Fruit fly (Drosophila melanogaster) whole organism, embryonic: ENCODE measurements around the gene HBS1.

Experiments used
- Atf-2 ChIP-seq: fragments of 200-800 bp; sonication (Bioruptor generic); optimal IDR thresholded peaks from 2 replicates; lab custom pipeline; 2016; ENCODE audit warnings: missing biosample characterization, missing genetic modification characterization
- Awh ChIP-seq: fragments of 200-800 bp; sonication (Bioruptor generic); IDR thresholded peaks from 2 replicates; pipeline ENCODE4, ENCODE4 v1.3.6; 2022; ENCODE audit warnings: missing biosample characterization, missing genetic modification characterization
- CG10462 ChIP-seq: fragments of 200-800 bp; sonication (Bioruptor generic); optimal IDR thresholded peaks from 2 replicates; lab custom pipeline; 2016; ENCODE audit warnings: missing biosample characterization, missing genetic modification characterization
- CG12155 ChIP-seq: fragments of 200-800 bp; sonication (Bioruptor generic); optimal IDR thresholded peaks from 3 replicates; lab custom pipeline; 2016; ENCODE audit warnings: missing biosample characterization, missing genetic modification characterization
- CG13287 ChIP-seq: fragments of 200-800 bp; sonication (Bioruptor generic); IDR thresholded peaks from 2 replicates; pipeline ENCODE4 v1.3.6; 2022; ENCODE audit warnings: missing biosample characterization, missing genetic modification characterization; ENCODE audit not compliant: partially characterized antibody
- CG14860 ChIP-seq: fragments of 200-800 bp; sonication (Bioruptor generic); IDR thresholded peaks from 3 replicates; pipeline ENCODE4 v1.3.6; 2022; ENCODE audit warnings: missing biosample characterization, missing genetic modification characterization; ENCODE audit not compliant: partially characterized antibody
- CG1529 ChIP-seq: fragments of 200-800 bp; sonication (Bioruptor generic); optimal IDR thresholded peaks from 3 replicates; lab custom pipeline; 2018; ENCODE audit warnings: missing biosample characterization, missing genetic modification characterization
- CG17186 ChIP-seq: fragments of 200-800 bp; sonication (Bioruptor generic); optimal IDR thresholded peaks from 3 replicates; lab custom pipeline; 2017; ENCODE audit warnings: missing biosample characterization, missing genetic modification reagents, missing genetic modification characterization
- CG1832 ChIP-seq: fragments of 200-800 bp; sonication (Bioruptor generic); optimal IDR thresholded peaks from 2 replicates; lab custom pipeline; 2017; ENCODE audit warnings: missing biosample characterization, mild to moderate bottlenecking, missing genetic modification characterization, inconsistent platforms
- CG18619 ChIP-seq: fragments of 200-800 bp; sonication (Bioruptor generic); optimal IDR thresholded peaks from 3 replicates; lab custom pipeline; 2017; ENCODE audit warnings: missing biosample characterization, mild to moderate bottlenecking, missing genetic modification characterization
- CG2199 ChIP-seq: fragments of 200-800 bp; sonication (Bioruptor generic); IDR thresholded peaks from 3 replicates; pipeline ENCODE4 v1.3.6; 2022; ENCODE audit warnings: missing biosample characterization, missing genetic modification characterization
- CG3838 ChIP-seq: fragments of 200-800 bp; sonication (Bioruptor generic); optimal IDR thresholded peaks from 3 replicates; lab custom pipeline; 2016; ENCODE audit warnings: missing biosample characterization, missing genetic modification characterization
- CG43689 ChIP-seq: fragments of 200-800 bp; sonication (Bioruptor generic); IDR thresholded peaks from 2 replicates; pipeline ENCODE4 v1.3.6; 2022; ENCODE audit warnings: missing biosample characterization, missing genetic modification characterization
- CG5245 ChIP-seq: fragments of 200-800 bp; sonication (Bioruptor generic); optimal IDR thresholded peaks from 3 replicates; lab custom pipeline; 2016; ENCODE audit warnings: missing biosample characterization, missing genetic modification characterization
- CG6683 ChIP-seq: fragments of 200-800 bp; sonication (Bioruptor generic); optimal IDR thresholded peaks from 2 replicates; lab custom pipeline; 2017; ENCODE audit warnings: missing biosample characterization, mild to moderate bottlenecking, missing genetic modification characterization, missing genetic modification reagents
- CG6813 ChIP-seq: fragments of 200-800 bp; sonication (Bioruptor generic); optimal IDR thresholded peaks from 2 replicates; lab custom pipeline; 2017; ENCODE audit warnings: missing biosample characterization, missing genetic modification characterization, mild to moderate bottlenecking, moderate library complexity, missing genetic modification reagents
- CG8281 ChIP-seq: fragments of 200-800 bp; sonication (Bioruptor generic); optimal IDR thresholded peaks from 2 replicates; lab custom pipeline; 2018; ENCODE audit warnings: missing biosample characterization, mild to moderate bottlenecking, missing genetic modification characterization, moderate library complexity
- CG9727 ChIP-seq: fragments of 200-800 bp; sonication (Bioruptor generic); optimal IDR thresholded peaks from 3 replicates; lab custom pipeline; 2017; ENCODE audit warnings: missing biosample characterization, mild to moderate bottlenecking, missing genetic modification characterization
- CG9817 ChIP-seq: fragments of 200-800 bp; sonication (Bioruptor generic); optimal IDR thresholded peaks from 2 replicates; lab custom pipeline; 2018; ENCODE audit warnings: missing biosample characterization, mild to moderate bottlenecking, missing genetic modification characterization, moderate library complexity
- CHES-1-like ChIP-seq: fragments of 200-800 bp; sonication (Bioruptor generic); optimal IDR thresholded peaks from 2 replicates; lab custom pipeline; 2016; ENCODE audit warnings: missing biosample characterization, missing genetic modification characterization
- CoRest ChIP-seq: fragments of 200-800 bp; sonication (Bioruptor generic); optimal IDR thresholded peaks from 3 replicates; lab custom pipeline; 2018; ENCODE audit warnings: missing biosample characterization, mild to moderate bottlenecking, missing genetic modification characterization, moderate library complexity
- CrebB ChIP-seq: fragments of 200-800 bp; sonication (Bioruptor generic); optimal IDR thresholded peaks from 3 replicates; lab custom pipeline; 2018; ENCODE audit warnings: missing biosample characterization, mild to moderate bottlenecking, missing genetic modification characterization
- Dip3 ChIP-seq: fragments of 200-800 bp; sonication (Bioruptor generic); optimal IDR thresholded peaks from 3 replicates; lab custom pipeline; 2016; ENCODE audit warnings: missing biosample characterization, missing genetic modification characterization
- Elba2 ChIP-seq: fragments of 200-800 bp; sonication (Bioruptor generic); optimal IDR thresholded peaks from 3 replicates; lab custom pipeline; 2016; ENCODE audit warnings: missing biosample characterization, missing genetic modification characterization
- Mrtf ChIP-seq: fragments of 200-800 bp; sonication (Bioruptor generic); IDR thresholded peaks from 3 replicates; pipeline ENCODE4 v1.3.6; 2022; ENCODE audit warnings: missing biosample characterization, missing genetic modification characterization
- NFAT ChIP-seq: fragments of 200-800 bp; sonication (Bioruptor generic); IDR thresholded peaks from 2 replicates; pipeline ENCODE4 v1.3.6; 2022; ENCODE audit warnings: missing biosample characterization, missing genetic modification characterization
- ato ChIP-seq: fragments of 200-800 bp; sonication (Bioruptor generic); IDR thresholded peaks from 2 replicates; pipeline ENCODE4 v1.3.6; 2022; ENCODE audit warnings: missing biosample characterization, missing genetic modification characterization; ENCODE audit not compliant: partially characterized antibody
- ci ChIP-seq: fragments of 200-800 bp; sonication (Bioruptor generic); IDR thresholded peaks from 3 replicates; pipeline ENCODE4 v1.3.6; 2022; ENCODE audit warnings: missing biosample characterization, missing genetic modification characterization
- cwo ChIP-seq: fragments of 200-800 bp; sonication (Bioruptor generic); optimal IDR thresholded peaks from 3 replicates; lab custom pipeline; 2017; ENCODE audit warnings: missing biosample characterization, missing genetic modification characterization, mild to moderate bottlenecking, moderate library complexity, missing genetic modification reagents
- gce ChIP-seq: fragments of 200-800 bp; sonication (Bioruptor generic); IDR thresholded peaks from 3 replicates; pipeline ENCODE4 v1.3.6; 2022; ENCODE audit warnings: missing biosample characterization, missing genetic modification characterization
- gt ChIP-seq: fragments of 200-800 bp; sonication (Bioruptor generic); IDR thresholded peaks from 2 replicates; pipeline ENCODE4 v1.3.6; 2022; ENCODE audit warnings: missing biosample characterization, missing genetic modification characterization
- jumu ChIP-seq: fragments of 200-800 bp; sonication (Bioruptor generic); optimal IDR thresholded peaks from 3 replicates; lab custom pipeline; 2016; ENCODE audit warnings: missing biosample characterization, missing genetic modification characterization
- ken ChIP-seq: fragments of 200-800 bp; sonication (Bioruptor generic); IDR thresholded peaks from 3 replicates; pipeline ENCODE4 v1.3.6; 2022; ENCODE audit warnings: missing biosample characterization, missing genetic modification characterization
- lab ChIP-seq: fragments of 200-800 bp; sonication (Bioruptor generic); optimal IDR thresholded peaks from 3 replicates; lab custom pipeline; 2017; ENCODE audit warnings: missing biosample characterization, missing genetic modification characterization, mild to moderate bottlenecking, moderate library complexity, missing genetic modification reagents
- nom ChIP-seq: fragments of 200-800 bp; sonication (Bioruptor generic); optimal IDR thresholded peaks from 2 replicates; lab custom pipeline; 2017; ENCODE audit warnings: missing biosample characterization, missing genetic modification characterization, mild to moderate bottlenecking, moderate library complexity, missing genetic modification reagents
- odd ChIP-seq: fragments of 200-800 bp; sonication (Bioruptor generic); optimal IDR thresholded peaks from 2 replicates; lab custom pipeline; 2017; ENCODE audit warnings: missing biosample characterization, mild to moderate bottlenecking, missing genetic modification characterization
- onecut ChIP-seq: fragments of 200-800 bp; sonication (Bioruptor generic); IDR thresholded peaks from 2 replicates; pipeline ENCODE4 v1.3.6; 2022; ENCODE audit warnings: missing biosample characterization, missing genetic modification characterization
- repo ChIP-seq: fragments of 200-800 bp; sonication (Bioruptor generic); optimal IDR thresholded peaks from 2 replicates; lab custom pipeline; 2016; ENCODE audit warnings: missing biosample characterization, missing genetic modification characterization
- run ChIP-seq: fragments of 200-800 bp; sonication (Bioruptor generic); optimal IDR thresholded peaks from 3 replicates; lab custom pipeline; 2018; ENCODE audit warnings: missing biosample characterization, mild to moderate bottlenecking, missing genetic modification characterization
- salm ChIP-seq: fragments of 200-800 bp; sonication (Bioruptor generic); optimal IDR thresholded peaks from 2 replicates; lab custom pipeline; 2018; ENCODE audit warnings: missing biosample characterization, mild to moderate bottlenecking, missing genetic modification characterization
- scrt ChIP-seq: fragments of 200-800 bp; sonication (Bioruptor generic); optimal IDR thresholded peaks from 2 replicates; lab custom pipeline; 2018; ENCODE audit warnings: missing biosample characterization, mild to moderate bottlenecking, missing genetic modification characterization, moderate library complexity
- sd ChIP-seq: fragments of 200-800 bp; sonication (Bioruptor generic); optimal IDR thresholded peaks from 3 replicates; lab custom pipeline; 2018; ENCODE audit warnings: missing biosample characterization, mild to moderate bottlenecking, missing genetic modification characterization, moderate library complexity
- sisA ChIP-seq: fragments of 200-800 bp; sonication (Bioruptor generic); IDR thresholded peaks from 2 replicates; pipeline ENCODE4 v1.3.6; 2022; ENCODE audit warnings: missing biosample characterization, missing genetic modification characterization
- sna ChIP-seq: fragments of 200-800 bp; sonication (Bioruptor generic); IDR thresholded peaks from 2 replicates; pipeline ENCODE4 v1.3.6; 2022; ENCODE audit warnings: missing biosample characterization, missing genetic modification characterization; ENCODE audit not compliant: partially characterized antibody
- so ChIP-seq: fragments of 200-800 bp; sonication (Bioruptor generic); IDR thresholded peaks from 3 replicates; pipeline ENCODE4 v1.3.6; 2022; ENCODE audit warnings: missing biosample characterization, missing genetic modification characterization
- stwl ChIP-seq: fragments of 200-800 bp; sonication (Bioruptor generic); optimal IDR thresholded peaks from 3 replicates; lab custom pipeline; 2018; ENCODE audit warnings: missing biosample characterization, mild to moderate bottlenecking, missing genetic modification characterization, moderate library complexity
- ttk ChIP-seq: fragments of 200-800 bp; sonication (Bioruptor generic); IDR thresholded peaks from 2 replicates; pipeline ENCODE4 v2.1.2; 2022; ENCODE audit warnings: missing biosample characterization, missing genetic modification characterization
- tup ChIP-seq: fragments of 200-800 bp; sonication (Bioruptor generic); optimal IDR thresholded peaks from 2 replicates; lab custom pipeline; 2016; ENCODE audit warnings: missing biosample characterization, mild to moderate bottlenecking, missing genetic modification characterization, moderate library complexity
- usp ChIP-seq: fragments of >200 bp; optimal IDR thresholded peaks from 2 replicates; lab custom pipeline; 2017; ENCODE audit warnings: missing biosample characterization, missing genetic modification characterization
- vfl ChIP-seq: fragments of 200-800 bp; sonication (Bioruptor generic); optimal IDR thresholded peaks from 2 replicates; lab custom pipeline; 2016; ENCODE audit warnings: missing biosample characterization, missing genetic modification characterization

The HBS1 gene

DNA sequence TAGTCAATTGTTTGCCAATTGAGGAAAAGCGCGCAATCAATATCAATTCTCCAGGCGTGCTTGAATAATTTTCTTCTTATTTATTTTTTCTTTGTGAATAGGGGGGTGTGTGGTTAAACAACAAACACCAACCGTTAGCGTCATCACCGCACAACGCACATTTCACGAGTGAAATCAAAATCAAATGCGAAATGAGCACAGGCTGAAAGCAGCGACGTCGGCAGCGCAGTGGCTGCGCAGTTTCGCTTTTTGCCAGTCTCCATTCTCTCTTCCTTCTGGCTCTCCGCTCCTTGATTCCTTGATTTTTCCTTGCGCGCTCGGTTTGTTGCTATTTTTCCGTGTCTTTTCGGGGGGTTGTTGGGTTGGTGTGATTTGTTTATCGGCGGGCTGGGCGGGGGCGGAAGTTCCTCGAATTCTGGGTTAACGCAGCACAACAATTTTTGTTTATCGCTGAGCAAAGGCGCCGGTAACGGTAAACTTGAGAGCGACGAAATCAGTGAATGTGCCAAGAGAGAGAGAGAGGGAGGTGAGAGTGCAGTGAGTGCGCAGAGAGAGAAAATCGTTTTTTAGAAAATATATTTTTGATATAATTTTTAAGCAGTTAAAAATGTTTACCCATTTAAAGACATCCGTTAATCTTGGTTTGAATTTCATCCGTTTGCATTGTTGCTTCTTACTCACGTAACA is 18.0 kb upstream of the HBS1 start, which contains the start of gene CG13937 (continued):
- TF ChIP-seq CG12155 (no peak), CG2199 (GFP tag; lab: Robert Waterston, UW) (no peak), gt (GFP tag; lab: Robert Waterston, UW) (no peak), CrebB (tag; lab: Kevin White, UChicago) (no peak), ci (GFP tag; lab: Robert Waterston, UW) (no peak), Mrtf (GFP tag; lab: Robert Waterston, UW) (no peak), so (GFP tag; lab: Robert Waterston, UW) (no peak), CG13287 (peak; percentile 35; the same call in 1 of the 2 replicates), CG14860 (GFP tag; lab: Robert Waterston, UW) (no peak), Dip3 (no peak), cwo (no peak), salm (no peak), CHES-1-like (GFP tag; lab: Kevin White, UChicago) (no peak), CG9727 (GFP tag; lab: Kevin White, UChicago) (no peak), repo (GFP tag; lab: Kevin White, UChicago) (no peak), gce (GFP tag; lab: Robert Waterston, UW) (no peak), onecut (GFP tag; lab: Robert Waterston, UW) (peak; percentile 38; the same call in 1 of the 2 replicates), CG9817 (no peak), CG43689 (GFP tag; lab: Robert Waterston, UW) (no peak), CG17186 (no peak), CG1529 (no peak), sd (tag; lab: Kevin White, UChicago) (peak; percentile 55), Atf-2 (GFP tag; lab: Kevin White, UChicago) (no peak), CG1832 (GFP tag; lab: Kevin White, UChicago) (no peak), tup (no peak), jumu (no peak), CG8281 (tag; lab: Kevin White, UChicago) (no peak), vfl (GFP tag; lab: Kevin White, UChicago) (no peak), ato (no peak), sna (GFP tag; lab: Robert Waterston, UW) (no peak), CG6683 (GFP tag; lab: Kevin White, UChicago) (no peak), CG5245 (GFP tag; lab: Kevin White, UChicago) (no peak), run (tag; lab: Kevin White, UChicago) (no peak), usp (GFP tag; lab: Kevin White, UChicago) (no peak), nom (GFP tag; lab: Kevin White, UChicago) (no peak), NFAT (no peak), Awh (GFP tag; lab: Robert Waterston, UW) (no peak), stwl (tag; lab: Kevin White, UChicago) (no peak), ken (no peak), CG3838 (GFP tag; lab: Kevin White, UChicago) (no peak), CoRest (no peak), CG10462 (no peak), odd (GFP tag; lab: Kevin White, UChicago) (no peak), sisA (GFP tag; lab: Robert Waterston, UW) (no peak), ttk (GFP tag; lab: Robert Waterston, UW) (no peak), lab (GFP tag; lab: Kevin White, UChicago) (peak; percentile 44), CG6813 (GFP tag; lab: Kevin White, UChicago) (no peak), CG18619 (GFP tag; lab: Kevin White, UChicago) (no peak), scrt (GFP tag; lab: Kevin White, UChicago) (peak; percentile 39), Elba2 (GFP tag; lab: Kevin White, UChicago) (no peak)
